Worm (Caenorhabditis elegans) whole organism, L4 larva: ENCODE data around the gene srx-17.

Experiments
- F26F4.8 ChIP-seq: fragments of 200-800 bp; sonication (Bioruptor generic); conservative IDR thresholded peaks from 2 replicates; pipeline ENCODE4 v1.3.6; 2022; ENCODE audit warnings: missing genetic modification characterization, missing compliant biosample characterization
- F44E2.7 ChIP-seq: fragments of 200-800 bp; sonication (Bioruptor generic); IDR thresholded peaks from 2 replicates; pipeline ENCODE4 v2.1.2; 2022; ENCODE audit warnings: missing genetic modification characterization, missing compliant biosample characterization
- R02D3.7 ChIP-seq: fragments of 150-350 bp; sonication (generic microtip); optimal IDR thresholded peaks from 3 replicates; lab custom pipeline; 2014; ENCODE audit warnings: missing biosample characterization, missing genetic modification characterization
- T20F7.1 ChIP-seq: fragments of 200-800 bp; sonication (Bioruptor generic); optimal IDR thresholded peaks from 2 replicates; lab custom pipeline; 2018; ENCODE audit warnings: mild to moderate bottlenecking, missing genetic modification characterization, missing compliant biosample characterization
- T26A8.4 ChIP-seq: fragments of 200-800 bp; sonication (Bioruptor generic); IDR thresholded peaks from 2 replicates; pipeline ENCODE4 v1.3.6; 2022; ENCODE audit warnings: missing genetic modification characterization, missing compliant biosample characterization
- Y75B8A.6 ChIP-seq: fragments of 200-800 bp; sonication (Bioruptor generic); IDR thresholded peaks from 2 replicates; pipeline ENCODE4 v1.3.6; 2022; ENCODE audit warnings: missing genetic modification reagents, missing genetic modification characterization, missing compliant biosample characterization
- ZK546.5 ChIP-seq, 2 experiments: sonication (generic microtip); optimal IDR thresholded peaks; 2 replicates each; lab custom pipeline; 2017; ENCODE audit warnings: missing biosample characterization in 2 of 2, missing genetic modification characterization in 2 of 2
- aly-2 ChIP-seq: sonication (generic microtip); optimal IDR thresholded peaks from 2 replicates; lab custom pipeline; 2018; ENCODE audit warnings: missing biosample characterization, missing genetic modification characterization
- ceh-44 ChIP-seq: fragments of 200-800 bp; sonication (Bioruptor generic); IDR thresholded peaks from 2 replicates; pipeline ENCODE4 v1.3.6; 2022; ENCODE audit warnings: missing genetic modification reagents, missing genetic modification characterization, missing compliant biosample characterization
- ceh-82 ChIP-seq: sonication (generic microtip); optimal IDR thresholded peaks from 2 replicates; lab custom pipeline; 2017; ENCODE audit warnings: missing biosample characterization, missing genetic modification characterization
- daf-12 ChIP-seq: fragments of 150-350 bp; optimal IDR thresholded peaks from 2 replicates; lab custom pipeline; 2014; ENCODE audit warnings: missing biosample characterization, missing genetic modification reagents, missing genetic modification characterization
- dmd-6 ChIP-seq: fragments of 200-800 bp; sonication (Bioruptor generic); IDR thresholded peaks from 2 replicates; pipeline ENCODE4 v1.3.6; 2022; ENCODE audit warnings: missing genetic modification reagents, missing genetic modification characterization, missing compliant biosample characterization
- dmd-8 ChIP-seq: fragments of 200-800 bp; sonication (Bioruptor generic); IDR thresholded peaks from 2 replicates; pipeline ENCODE4 v1.3.6; 2022; ENCODE audit warnings: missing genetic modification characterization, missing compliant biosample characterization
- dmd-9 ChIP-seq: fragments of 200-800 bp; sonication (Bioruptor generic); IDR thresholded peaks from 2 replicates; pipeline ENCODE4 v1.3.6; 2022; ENCODE audit warnings: missing genetic modification reagents, missing genetic modification characterization, missing compliant biosample characterization
- egl-43 ChIP-seq: fragments of 200-800 bp; sonication (Bioruptor generic); IDR thresholded peaks from 2 replicates; pipeline ENCODE4 v1.3.6; 2022; ENCODE audit warnings: missing genetic modification reagents, missing genetic modification characterization, missing compliant biosample characterization
- fkh-10 ChIP-seq: fragments of 150-350 bp; optimal IDR thresholded peaks from 2 replicates; lab custom pipeline; 2014; ENCODE audit warnings: missing biosample characterization, missing genetic modification reagents, missing genetic modification characterization
- hif-1 ChIP-seq, 2 experiments: sonication (generic microtip); optimal IDR thresholded peaks; 2 replicates each; lab custom pipeline; 2016 to 2017; ENCODE audit warnings: missing compliant biosample characterization in 2 of 2, missing genetic modification characterization in 2 of 2, missing genetic modification reagents in 2 of 2, missing genotype in 2 of 2, mild to moderate bottlenecking in 1 of 2
- hlh-11 ChIP-seq: fragments of 200-800 bp; sonication (Bioruptor generic); optimal IDR thresholded peaks from 2 replicates; lab custom pipeline; 2018; ENCODE audit warnings: mild to moderate bottlenecking, missing genetic modification characterization, missing compliant biosample characterization
- hmg-1.1 ChIP-seq: fragments of 200-800 bp; sonication (Bioruptor generic); IDR thresholded peaks from 2 replicates; pipeline ENCODE4 v1.3.6; 2022; ENCODE audit warnings: missing genetic modification reagents, missing genetic modification characterization, missing compliant biosample characterization
- lin-1 ChIP-seq: fragments of 200-800 bp; sonication (Bioruptor generic); IDR thresholded peaks from 2 replicates; pipeline ENCODE4 v1.3.6; 2022; ENCODE audit warnings: missing genetic modification reagents, missing genetic modification characterization, missing compliant biosample characterization
- lin-13 ChIP-seq: fragments of 150-350 bp; optimal IDR thresholded peaks from 2 replicates; lab custom pipeline; 2014; ENCODE audit warnings: missing biosample characterization, missing genetic modification reagents, missing genetic modification characterization
- lsy-2 ChIP-seq, 2 experiments: fragments of 150-350 bp in 1 of 2; sonication (generic microtip) in 1 of 2; optimal IDR thresholded peaks; 2 replicates each; lab custom pipeline; 2014 to 2017; ENCODE audit warnings: missing biosample characterization in 2 of 2, missing genetic modification characterization in 2 of 2
- madf-9 ChIP-seq: fragments of 200-800 bp; sonication (Bioruptor generic); conservative IDR thresholded peaks from 2 replicates; pipeline ENCODE4 v1.3.6; 2022; ENCODE audit warnings: missing genetic modification reagents, missing genetic modification characterization, missing compliant biosample characterization
- mdt-29 ChIP-seq: fragments of 200-800 bp; sonication (Bioruptor generic); IDR thresholded peaks from 2 replicates; pipeline ENCODE4 v1.3.6; 2022; ENCODE audit warnings: missing genetic modification reagents, missing genetic modification characterization, missing compliant biosample characterization
- mxl-3 ChIP-seq: fragments of 200-800 bp; sonication (Bioruptor generic); optimal IDR thresholded peaks from 2 replicates; lab custom pipeline; 2018; ENCODE audit warnings: mild to moderate bottlenecking, missing genetic modification characterization, missing compliant biosample characterization
- nhr-11 ChIP-seq: fragments of 150-350 bp; optimal IDR thresholded peaks from 2 replicates; lab custom pipeline; 2014; ENCODE audit warnings: missing biosample characterization, missing genetic modification characterization
- nhr-237 ChIP-seq: sonication (generic microtip); optimal IDR thresholded peaks from 2 replicates; lab custom pipeline; 2017; ENCODE audit warnings: missing biosample characterization, missing genetic modification characterization
- nhr-25 ChIP-seq: sonication (generic microtip); optimal IDR thresholded peaks from 2 replicates; lab custom pipeline; 2017; ENCODE audit warnings: missing genetic modification characterization, mild to moderate bottlenecking, missing compliant biosample characterization, antibody characterized with exemption, moderate library complexity, borderline replicate concordance; ENCODE audit not compliant: insufficient read depth
- nhr-48 ChIP-seq: sonication (generic microtip); optimal IDR thresholded peaks from 2 replicates; lab custom pipeline; 2016; ENCODE audit warnings: mild to moderate bottlenecking, missing genetic modification characterization, missing compliant biosample characterization
- nhr-6 ChIP-seq: fragments of 150-350 bp; optimal IDR thresholded peaks from 2 replicates; lab custom pipeline; 2014; ENCODE audit warnings: missing biosample characterization, missing genetic modification characterization
- nhr-77 ChIP-seq: fragments of 150-350 bp; optimal IDR thresholded peaks from 2 replicates; lab custom pipeline; 2014; ENCODE audit warnings: missing biosample characterization, missing genetic modification characterization
- pha-4 ChIP-seq, 2 experiments: fragments of 150-350 bp in 1 of 2; fragments of 200-800 bp in 1 of 2; sonication (Bioruptor generic) in 1 of 2; IDR thresholded peaks in 1 of 2; optimal IDR thresholded peaks in 1 of 2; 2 replicates each; pipeline versions ENCODE4 v1.3.6 to Lab custom; 2014 to 2022; ENCODE audit warnings: missing genetic modification characterization in 2 of 2, missing genetic modification reagents in 2 of 2, missing biosample characterization in 1 of 2, missing compliant biosample characterization in 1 of 2
- php-3 ChIP-seq: fragments of 200-800 bp; sonication (Bioruptor generic); IDR thresholded peaks from 2 replicates; pipeline ENCODE4 v1.3.6; 2022; ENCODE audit warnings: missing genetic modification reagents, missing genetic modification characterization, missing compliant biosample characterization
- rbr-2 ChIP-seq: sonication (generic microtip); optimal IDR thresholded peaks from 2 replicates; lab custom pipeline; 2016; ENCODE audit warnings: missing genotype, missing genetic modification characterization, missing compliant biosample characterization
- sdz-12 ChIP-seq: fragments of 200-800 bp; sonication (Bioruptor generic); optimal IDR thresholded peaks from 2 replicates; lab custom pipeline; 2018; ENCODE audit warnings: mild to moderate bottlenecking, missing genetic modification characterization, missing compliant biosample characterization
- spr-1 ChIP-seq: sonication (generic microtip); optimal IDR thresholded peaks from 2 replicates; lab custom pipeline; 2016; ENCODE audit warnings: mild to moderate bottlenecking, missing genetic modification characterization, missing compliant biosample characterization
- spr-3 ChIP-seq: fragments of 200-800 bp; sonication (Bioruptor generic); optimal IDR thresholded peaks from 2 replicates; lab custom pipeline; 2018; ENCODE audit warnings: mild to moderate bottlenecking, missing genetic modification characterization, missing compliant biosample characterization
- tag-97 ChIP-seq: fragments of 200-800 bp; sonication (Bioruptor generic); IDR thresholded peaks from 2 replicates; pipeline ENCODE4 v1.3.6; 2022; ENCODE audit warnings: missing genetic modification characterization, missing compliant biosample characterization
- vab-7 ChIP-seq: fragments of 200-800 bp; sonication (Bioruptor generic); IDR thresholded peaks from 2 replicates; pipeline ENCODE4 v1.3.6; 2022; ENCODE audit warnings: missing genetic modification reagents, missing genetic modification characterization, missing compliant biosample characterization
- zag-1 ChIP-seq: fragments of 150-350 bp; optimal IDR thresholded peaks from 2 replicates; lab custom pipeline; 2014; ENCODE audit warnings: missing biosample characterization, missing genetic modification characterization
- zfp-3 ChIP-seq: fragments of 200-800 bp; sonication (Bioruptor generic); conservative IDR thresholded peaks from 2 replicates; pipeline ENCODE4 v1.3.6; 2022; ENCODE audit warnings: missing genetic modification reagents, missing genetic modification characterization, missing compliant biosample characterization
- ztf-11 ChIP-seq: fragments of 150-350 bp; optimal IDR thresholded peaks from 2 replicates; lab custom pipeline; 2014; ENCODE audit warnings: missing biosample characterization, missing genetic modification characterization

The srx-17 gene

DNA sequence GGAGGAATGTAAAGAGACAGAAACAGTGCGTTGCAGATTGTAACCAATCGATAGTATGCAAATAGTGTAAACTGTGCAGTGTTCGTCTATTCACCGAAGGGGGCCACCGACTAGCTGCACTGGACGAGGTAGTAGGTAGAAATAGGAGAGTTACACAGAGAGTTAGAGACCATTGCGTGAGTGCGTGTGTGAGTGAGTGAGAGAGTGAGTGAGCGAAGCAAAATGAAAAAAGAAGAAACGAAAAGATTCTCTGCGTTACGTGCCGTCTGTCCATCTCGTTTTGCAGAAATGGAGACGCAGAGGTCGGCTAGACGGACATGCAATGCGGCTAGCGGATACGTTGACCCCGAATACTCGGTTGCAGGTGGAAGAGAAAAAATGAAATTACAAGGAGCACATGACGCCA is 32.5 kb upstream of the srx-17 start (continued):
- TF ChIP-seq nhr-25 (tag; lab: Kevin White, UChicago): peak; percentile 28
- TF ChIP-seq spr-3 (GFP tag; lab: Kevin White, UChicago): no peak
- TF ChIP-seq lin-13 (GFP tag; lab: Kevin White, UChicago): no peak
- peak in 1 of 2 experiments; percentile 91 for TF ChIP-seq hif-1 (tag; optimal IDR thresholded peaks at IDR 0.05; lab: Kevin White, UChicago)
- no peak for TF ChIP-seq ztf-11 (tag; lab: Kevin White, UChicago)
- peak; percentile 74 for TF ChIP-seq mxl-3 (GFP tag; lab: Kevin White, UChicago)
- TF ChIP-seq T20F7.1 (GFP tag; lab: Kevin White, UChicago): peak; percentile 2
- no peak for TF ChIP-seq spr-1 (tag; lab: Kevin White, UChicago)
- TF ChIP-seq ceh-82 (tag; lab: Kevin White, UChicago): no peak
- no peak for TF ChIP-seq tag-97 (GFP tag; lab: Robert Waterston, UW)
- TF ChIP-seq zfp-3 (GFP tag; lab: Robert Waterston, UW): no peak
- 0 out of 2 replicates have a peak, but pooled peaks have one; percentile 6 for TF ChIP-seq vab-7 (GFP tag; lab: Robert Waterston, UW)
- TF ChIP-seq pha-4 (GFP tag; IDR thresholded peaks at IDR 0.05; lab: Robert Waterston, UW): no peak
- peak; percentile 28 for TF ChIP-seq pha-4 (tag; optimal IDR thresholded peaks at IDR 0.05; lab: Kevin White, UChicago)
- 0 out of 2 replicates have a peak, but pooled peaks have one; percentile 27 for TF ChIP-seq F44E2.7 (GFP tag; lab: Robert Waterston, UW)
- no peak for TF ChIP-seq sdz-12 (GFP tag; lab: Kevin White, UChicago)
- peak; percentile 55; the same call in 1 of the 2 replicates for TF ChIP-seq egl-43
- peak; percentile 74 for TF ChIP-seq hmg-1.1 (GFP tag; lab: Robert Waterston, UW)
- TF ChIP-seq T26A8.4 (GFP tag; lab: Robert Waterston, UW): no peak
- TF ChIP-seq fkh-10 (GFP tag; lab: Kevin White, UChicago): no peak
- TF ChIP-seq ZK546.5 (tag; optimal IDR thresholded peaks at IDR 0.05; lab: Kevin White, UChicago): no peak
- TF ChIP-seq Y75B8A.6 (GFP tag; lab: Robert Waterston, UW): no peak
- no peak for TF ChIP-seq dmd-9 (GFP tag; lab: Robert Waterston, UW)
- peak; percentile 83 for TF ChIP-seq hlh-11 (tag; lab: Kevin White, UChicago)
- TF ChIP-seq nhr-11 (tag; lab: Kevin White, UChicago): peak; percentile 79
- peak; percentile 46 to 49 for TF ChIP-seq lsy-2 (tag; optimal IDR thresholded peaks at IDR 0.05; lab: Kevin White, UChicago)
- no peak for TF ChIP-seq madf-9 (GFP tag; lab: Robert Waterston, UW)
- peak; percentile 60 for TF ChIP-seq dmd-6 (GFP tag; lab: Robert Waterston, UW)
- no peak for TF ChIP-seq php-3 (GFP tag; lab: Robert Waterston, UW)
- no peak for TF ChIP-seq R02D3.7 (tag; lab: Kevin White, UChicago)
- no peak for TF ChIP-seq nhr-237 (tag; lab: Kevin White, UChicago)
- no peak for TF ChIP-seq aly-2 (tag; lab: Kevin White, UChicago)
- 0 out of 2 replicates have a peak, but pooled peaks have one; percentile 31 for TF ChIP-seq lin-1 (GFP tag; lab: Robert Waterston, UW)
- TF ChIP-seq F26F4.8 (GFP tag; lab: Robert Waterston, UW): no peak
- TF ChIP-seq nhr-6 (tag; lab: Kevin White, UChicago): peak; percentile 92
- TF ChIP-seq mdt-29 (GFP tag; lab: Robert Waterston, UW): no peak
- TF ChIP-seq daf-12: no peak
- TF ChIP-seq nhr-48 (tag; lab: Kevin White, UChicago): peak; percentile 28
- TF ChIP-seq zag-1 (tag; lab: Kevin White, UChicago): no peak
- no peak for TF ChIP-seq ceh-44 (GFP tag; lab: Robert Waterston, UW)
- TF ChIP-seq dmd-8 (GFP tag; lab: Robert Waterston, UW): no peak
- TF ChIP-seq nhr-77 (tag; lab: Kevin White, UChicago): peak; percentile 21
- peak; percentile 73 for TF ChIP-seq rbr-2
